Fruit fly (Drosophila melanogaster): ENCODE data around the gene Poxm.
A peak's percentile ranks its signal among the peaks of the same experiment; 100 is the strongest.

Poxm gene

DNA sequence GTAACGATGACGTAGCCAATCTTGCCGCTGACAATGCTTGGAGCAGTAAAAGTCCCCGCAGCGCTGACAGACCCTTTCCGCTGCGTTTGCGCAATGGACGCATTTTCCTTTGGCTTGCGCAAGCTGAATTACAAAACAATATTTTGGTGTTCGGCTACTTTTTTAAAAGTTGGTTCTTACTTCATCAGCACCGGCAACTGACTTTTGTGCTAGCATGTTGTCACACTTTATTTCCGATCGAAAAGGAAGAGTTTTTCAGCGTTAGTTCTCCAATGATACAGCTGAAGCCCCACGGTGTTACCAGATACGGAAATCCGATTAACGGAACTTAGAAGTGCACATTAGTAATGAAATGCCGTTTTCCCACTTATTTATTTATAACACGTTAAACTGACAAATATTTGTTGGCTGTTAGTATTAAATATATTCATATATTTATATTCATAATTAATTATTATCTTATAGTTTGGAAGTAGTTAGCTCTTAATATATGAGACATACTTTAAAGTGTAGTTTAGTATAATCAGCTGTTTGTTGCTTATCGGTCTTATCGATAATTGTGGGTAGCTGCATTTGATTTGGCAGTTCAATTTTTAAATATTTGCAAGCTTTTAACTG, 28.8 kb upstream of the Poxm start, which contains the start of the genes Veneno and CG7963 (continued):
- TF ChIP-seq sd (tag; optimal IDR thresholded peaks at IDR 0.05) (no peak), jing (GFP tag; optimal IDR thresholded peaks at IDR 0.05) (no peak), nerfin-1 (tag; optimal IDR thresholded peaks at IDR 0.05) (peak; percentile 30), CG1602 (GFP tag; optimal IDR thresholded peaks at IDR 0.05) (peak; percentile 20), Nf-YC (tag; optimal IDR thresholded peaks at IDR 0.05) (peak; percentile 51), H15 (GFP tag; IDR thresholded peaks at IDR 0.05) (no peak), Lhr (GFP tag; optimal IDR thresholded peaks at IDR 0.05) (peak; percentile 65), tin (GFP tag; optimal IDR thresholded peaks at IDR 0.05) (peak; percentile 17), nerfin-2 (GFP tag; IDR thresholded peaks at IDR 0.05; ENCODE audit: partially characterized antibody) (no peak), CG15011 (GFP tag; optimal IDR thresholded peaks at IDR 0.05) (no peak), Sry-β (GFP tag; optimal IDR thresholded peaks at IDR 0.05) (peak; percentile 20), hbn (GFP tag; IDR thresholded peaks at IDR 0.05; ENCODE audit: partially characterized antibody) (no peak), dmrt11E (tag; optimal IDR thresholded peaks at IDR 0.05) (peak; percentile 19), Meics (GFP tag; optimal IDR thresholded peaks at IDR 0.05) (peak; percentile 27), gfzf (GFP tag; optimal IDR thresholded peaks at IDR 0.05) (peak; percentile 69), CG9797 (GFP tag; optimal IDR thresholded peaks at IDR 0.05) (peak; percentile 65), esg (GFP tag; conservative IDR thresholded peaks at IDR 0.05) (no peak), CG12391 (tag; optimal IDR thresholded peaks at IDR 0.05) (peak; percentile 67), NK7.1 (GFP tag; optimal IDR thresholded peaks at IDR 0.05) (no peak), E2f2 (GFP tag; IDR thresholded peaks at IDR 0.05) (peak; percentile 44), CG32532 (GFP tag; IDR thresholded peaks at IDR 0.05) (no peak), CG4820 (GFP tag; optimal IDR thresholded peaks at IDR 0.05) (peak; percentile 18), Asciz (GFP tag; optimal IDR thresholded peaks at IDR 0.05) (no peak), CG11504 (tag; optimal IDR thresholded peaks at IDR 0.05) (peak; percentile 64), gro (GFP tag; optimal IDR thresholded peaks at IDR 0.05) (no peak), MESR4 (GFP tag; optimal IDR thresholded peaks at IDR 0.05) (peak; percentile 58), CG6175 (GFP tag; IDR thresholded peaks at IDR 0.05) (no peak), CHES-1-like (GFP tag; optimal IDR thresholded peaks at IDR 0.05) (no peak), schlank (tag; optimal IDR thresholded peaks at IDR 0.05) (no peak), run (tag; optimal IDR thresholded peaks at IDR 0.05) (no peak), eyg (GFP tag; optimal IDR thresholded peaks at IDR 0.05) (no peak), gsb (GFP tag; IDR thresholded peaks at IDR 0.05) (no peak), YL-1 (GFP tag; optimal IDR thresholded peaks at IDR 0.05) (peak; percentile 20), CG15601 (tag; optimal IDR thresholded peaks at IDR 0.05) (no peak), prd (optimal IDR thresholded peaks at IDR 0.05) (no peak), prd (GFP tag; IDR thresholded peaks at IDR 0.05) (peak; percentile 26; the same call in 1 of the 3 replicates), ewg (GFP tag; optimal IDR thresholded peaks at IDR 0.05) (peak; percentile 86), CG30020 (tag; optimal IDR thresholded peaks at IDR 0.05) (peak; percentile 93), CG12299 (tag; optimal IDR thresholded peaks at IDR 0.05) (peak; percentile 21), CG13775 (GFP tag; optimal IDR thresholded peaks at IDR 0.05) (no peak), nmo (GFP tag; optimal IDR thresholded peaks at IDR 0.05) (peak; percentile 71), eve (GFP tag; optimal IDR thresholded peaks at IDR 0.05) (no peak), bcd (GFP tag; optimal IDR thresholded peaks at IDR 0.05) (peak; percentile 16), chif (GFP tag; optimal IDR thresholded peaks at IDR 0.05) (no peak), lbe (GFP tag; optimal IDR thresholded peaks at IDR 0.05) (no peak), TFAM (GFP tag; optimal IDR thresholded peaks at IDR 0.05) (no peak), psq (GFP tag; optimal IDR thresholded peaks at IDR 0.05) (no peak), sens-2 (GFP tag; IDR thresholded peaks at IDR 0.05) (no peak), fd64A (GFP tag; optimal IDR thresholded peaks at IDR 0.05) (no peak), CG4854 (GFP tag; optimal IDR thresholded peaks at IDR 0.05) (no peak)
